Fruit fly (Drosophila melanogaster) whole organism, larva: Measurements from ENCODE around the gene CG31800.

Experiments used
- noc ChIP-seq: fragments of 200-800 bp; sonication (Bioruptor generic); optimal IDR thresholded peaks from 3 replicates; lab custom pipeline; 2019; ENCODE audit warnings: missing biosample characterization, mild to moderate bottlenecking, missing genetic modification characterization, moderate library complexity

The CG31800 gene

dm6 chr2L:18995660-18996417, 38.5 kb downstream of the CG31800 start, which contains the start of gene CG10650:
CG10650 (minus strand) TSS chr2L:18995934.
- TF ChIP-seq noc (tag; lab: Kevin White, UChicago) = peak; percentile 14

dm6 chr2L:18992196-18992595, 42.2 kb downstream of the CG31800 start, which contains the start of gene CG46465:
CG46465 (plus strand) TSS chr2L:18992496.
- no peak for TF ChIP-seq noc (tag; lab: Kevin White, UChicago)

- TF ChIP-seq noc (tag; lab: Kevin White, UChicago) = no peak
These were observed 43.7 kb downstream of the CG31800 start, which contains the start of gene CG15169 for dm6 chr2L:18990720-18991119. CG15169 (plus strand) TSS chr2L:18991020.

dm6 chr2L:18990133-18990532, 44.2 kb downstream of the CG31800 start, which contains the start of gene CG15170:
CG15170 (minus strand) TSS chr2L:18990233.
- no peak for TF ChIP-seq noc (tag; lab: Kevin White, UChicago)

dm6 chr2L:18987078-18987895, 47.1 kb downstream of the CG31800 start, which contains the start of the genes Swip-1 and EMC5:
Swip-1 (minus strand) TSS chr2L:18987280.
EMC5 (plus strand) TSS chr2L:18987707.
- peak; percentile 60 for TF ChIP-seq noc (tag; lab: Kevin White, UChicago)

dm6 chr2L:18986125-18986498, 48.3 kb downstream of the CG31800 start:
- no peak for TF ChIP-seq noc (tag; lab: Kevin White, UChicago)

dm6 chr2L:18985201-18986124, 48.9 kb downstream of the CG31800 start:
- TF ChIP-seq noc (tag; lab: Kevin White, UChicago) = peak; percentile 83

- no peak for TF ChIP-seq noc (tag; lab: Kevin White, UChicago)
These were observed 50.2 kb downstream of the CG31800 start for dm6 chr2L:18984158-18984557.
